Fruit fly (Drosophila melanogaster): ENCODE measurements around the gene Wnt4.

DNA sequence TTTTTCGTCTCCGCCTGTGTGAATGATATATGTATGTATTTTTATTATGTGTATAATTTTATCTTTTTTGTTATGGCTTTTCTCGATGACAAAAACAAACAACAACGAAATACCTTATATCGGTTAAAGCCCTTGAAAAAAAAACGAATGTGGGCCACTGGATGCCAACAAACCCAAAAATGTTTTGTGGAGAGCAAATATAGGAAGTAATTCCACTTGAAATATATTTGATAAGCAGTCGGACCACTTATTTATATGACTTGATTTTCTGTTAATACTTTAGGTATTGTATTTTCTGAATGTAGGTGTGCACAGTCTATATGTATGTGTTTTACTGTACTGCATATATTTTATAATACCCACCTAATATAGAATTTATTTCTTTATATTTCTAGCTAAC is 36.0 kb downstream of the Wnt4 start:
- TF ChIP-seq pan (optimal IDR thresholded peaks at IDR 0.05) (no peak), woc (GFP tag; optimal IDR thresholded peaks at IDR 0.05) (no peak), psq (GFP tag; optimal IDR thresholded peaks at IDR 0.05) (no peak), Abd-B (GFP tag; optimal IDR thresholded peaks at IDR 0.05) (no peak), OdsH (GFP tag; optimal IDR thresholded peaks at IDR 0.05) (no peak), Dfd (GFP tag; optimal IDR thresholded peaks at IDR 0.05) (no peak), dsf (GFP tag; optimal IDR thresholded peaks at IDR 0.05; ENCODE audit: borderline replicate concordance) (no peak)
